Fruit fly (Drosophila melanogaster): Measurements from ENCODE around the gene CG17744.

DNA sequence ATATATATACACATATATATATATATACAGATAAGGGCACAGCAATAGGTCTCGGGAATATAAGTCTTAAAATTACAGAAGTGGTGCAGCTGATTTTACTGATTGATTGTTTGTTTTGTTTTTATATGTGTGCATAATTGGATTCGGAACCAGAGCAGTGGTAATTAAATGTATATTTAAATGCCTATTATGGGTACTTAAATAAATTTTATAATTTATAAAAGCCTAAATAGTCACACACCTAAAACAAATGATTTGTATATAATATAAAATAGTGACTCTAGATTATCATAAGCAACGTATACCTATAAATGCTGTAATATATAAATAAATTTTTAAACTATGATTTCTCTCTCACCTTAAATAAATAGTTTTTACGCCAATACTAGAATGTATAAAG, 17.2 kb downstream of the CG17744 start:
- TF ChIP-seq GATAd (GFP tag; optimal IDR thresholded peaks at IDR 0.05) (no peak), pan (optimal IDR thresholded peaks at IDR 0.05) (no peak), tai (GFP tag; optimal IDR thresholded peaks at IDR 0.05) (no peak), Dfd (GFP tag; optimal IDR thresholded peaks at IDR 0.05) (no peak), CG32264 (GFP tag; optimal IDR thresholded peaks at IDR 0.05) (no peak), Dif (GFP tag; optimal IDR thresholded peaks at IDR 0.05; ENCODE audit: partially characterized antibody) (no peak), N (GFP tag; optimal IDR thresholded peaks at IDR 0.05) (no peak), lola (GFP tag; optimal IDR thresholded peaks at IDR 0.05) (no peak), psq (GFP tag; optimal IDR thresholded peaks at IDR 0.05) (no peak), Abd-B (GFP tag; optimal IDR thresholded peaks at IDR 0.05) (no peak)
